Fruit fly (Drosophila melanogaster) whole organism, embryonic: ENCODE data around the gene Tom40.
A peak's percentile ranks its signal among the peaks of the same experiment; 100 is the strongest.

ENCODE experiments used
- Abd-B ChIP-seq: fragments of 200-800 bp; sonication (Bioruptor generic); optimal IDR thresholded peaks from 2 replicates; lab custom pipeline; 2018; ENCODE audit warnings: missing biosample characterization, mild to moderate bottlenecking, missing genetic modification characterization, moderate library complexity
- Aef1 ChIP-seq: fragments of 200-800 bp; sonication (Bioruptor generic); IDR thresholded peaks from 3 replicates; pipeline ENCODE4 v1.3.6; 2022; ENCODE audit warnings: missing biosample characterization, missing genetic modification characterization
- CG10147 ChIP-seq: fragments of 200-800 bp; sonication (Bioruptor generic); optimal IDR thresholded peaks from 2 replicates; lab custom pipeline; 2019; ENCODE audit warnings: missing biosample characterization, mild to moderate bottlenecking, missing genetic modification characterization, moderate library complexity
- CG10959 ChIP-seq: fragments of 200-800 bp; sonication (Bioruptor generic); IDR thresholded peaks from 2 replicates; pipeline ENCODE4 v1.3.6; 2022; ENCODE audit warnings: missing biosample characterization, missing genetic modification characterization
- CG12769 ChIP-seq: fragments of 200-800 bp; sonication (Bioruptor generic); optimal IDR thresholded peaks from 2 replicates; lab custom pipeline; 2019; ENCODE audit warnings: missing biosample characterization, mild to moderate bottlenecking, missing genetic modification characterization, moderate library complexity
- CG1602 ChIP-seq: fragments of 200-800 bp; sonication (Bioruptor generic); optimal IDR thresholded peaks from 3 replicates; lab custom pipeline; 2016; ENCODE audit warnings: missing biosample characterization, missing genetic modification characterization
- CG1647 ChIP-seq: fragments of 200-800 bp; sonication (Bioruptor generic); optimal IDR thresholded peaks from 3 replicates; lab custom pipeline; 2016; ENCODE audit warnings: missing biosample characterization, missing genetic modification characterization
- CG17359 ChIP-seq: fragments of 200-800 bp; sonication (Bioruptor generic); optimal IDR thresholded peaks from 3 replicates; lab custom pipeline; 2018; ENCODE audit warnings: missing biosample characterization, mild to moderate bottlenecking, missing genetic modification characterization, moderate library complexity
- CG17361 ChIP-seq: fragments of 200-800 bp; sonication (Bioruptor generic); IDR thresholded peaks from 3 replicates; pipeline ENCODE4 v1.3.6; 2022; ENCODE audit warnings: missing biosample characterization, missing genetic modification characterization
- CG18011 ChIP-seq: fragments of 200-800 bp; sonication (Bioruptor generic); optimal IDR thresholded peaks from 2 replicates; lab custom pipeline; 2017; ENCODE audit warnings: missing biosample characterization, missing genetic modification characterization, mild to moderate bottlenecking, moderate library complexity, missing genotype
- CG2116 ChIP-seq: fragments of 200-800 bp; sonication (Bioruptor generic); optimal IDR thresholded peaks from 3 replicates; lab custom pipeline; 2018; ENCODE audit warnings: missing biosample characterization, mild to moderate bottlenecking, missing genetic modification characterization
- CG2202 ChIP-seq: fragments of 200-800 bp; sonication (Bioruptor generic); optimal IDR thresholded peaks from 2 replicates; lab custom pipeline; 2018; ENCODE audit warnings: missing biosample characterization, mild to moderate bottlenecking, missing genetic modification characterization
- CG4282 ChIP-seq: fragments of 200-800 bp; sonication (Bioruptor generic); optimal IDR thresholded peaks from 2 replicates; lab custom pipeline; 2016; ENCODE audit warnings: missing biosample characterization, missing genetic modification characterization
- CG4360 ChIP-seq: fragments of 200-800 bp; sonication (Bioruptor generic); IDR thresholded peaks from 2 replicates; pipeline ENCODE4 v1.3.6; 2022; ENCODE audit warnings: missing biosample characterization, missing genetic modification characterization
- CG5180 ChIP-seq: fragments of 200-800 bp; sonication (Bioruptor generic); optimal IDR thresholded peaks from 3 replicates; lab custom pipeline; 2017; ENCODE audit warnings: missing biosample characterization, missing genetic modification characterization, mild to moderate bottlenecking, moderate library complexity, missing genetic modification reagents
- CG6272 ChIP-seq: fragments of 200-800 bp; sonication (Bioruptor generic); IDR thresholded peaks from 2 replicates; pipeline ENCODE4 v1.3.6; 2022; ENCODE audit warnings: missing biosample characterization, missing genetic modification characterization
- CG6654 ChIP-seq: fragments of 200-800 bp; sonication (Bioruptor generic); optimal IDR thresholded peaks from 2 replicates; lab custom pipeline; 2017; ENCODE audit warnings: missing biosample characterization, mild to moderate bottlenecking, missing genetic modification characterization
- CG6791 ChIP-seq: fragments of 200-800 bp; sonication (Bioruptor generic); IDR thresholded peaks from 3 replicates; pipeline ENCODE4 v1.3.6; 2022; ENCODE audit warnings: missing biosample characterization, missing genetic modification characterization; ENCODE audit not compliant: partially characterized antibody
- CG7271 ChIP-seq: fragments of 200-800 bp; sonication (Bioruptor generic); optimal IDR thresholded peaks from 2 replicates; lab custom pipeline; 2018; ENCODE audit warnings: missing biosample characterization, mild to moderate bottlenecking, missing genetic modification characterization, moderate library complexity
- CG9215 ChIP-seq: fragments of 200-800 bp; sonication (Bioruptor generic); IDR thresholded peaks from 2 replicates; pipeline ENCODE4 v1.3.6; 2022; ENCODE audit warnings: missing biosample characterization, missing genetic modification characterization
- Chrac-16 ChIP-seq: fragments of 200-800 bp; sonication (Bioruptor generic); optimal IDR thresholded peaks from 3 replicates; lab custom pipeline; 2016; ENCODE audit warnings: missing biosample characterization, missing genetic modification characterization
- Elba2 ChIP-seq: fragments of 200-800 bp; sonication (Bioruptor generic); optimal IDR thresholded peaks from 3 replicates; lab custom pipeline; 2016; ENCODE audit warnings: missing biosample characterization, missing genetic modification characterization
- Fer3 ChIP-seq: fragments of 200-800 bp; sonication (Bioruptor generic); optimal IDR thresholded peaks from 2 replicates; lab custom pipeline; 2018; ENCODE audit warnings: missing biosample characterization, mild to moderate bottlenecking, missing genetic modification characterization, moderate library complexity
- GATAe ChIP-seq: fragments of 200-800 bp; sonication (Bioruptor generic); conservative IDR thresholded peaks from 2 replicates; pipeline ENCODE4 v1.3.6; 2022; ENCODE audit warnings: missing biosample characterization, missing genetic modification characterization
- Hr78 ChIP-seq, 2 experiments: fragments of 200-800 bp in 1 of 2; fragments of >200 bp in 1 of 2; sonication (Bioruptor generic) in 1 of 2; optimal IDR thresholded peaks; 2 replicates each; lab custom pipeline; 2017 to 2019; ENCODE audit warnings: missing biosample characterization in 2 of 2, missing genetic modification characterization in 2 of 2, mild to moderate bottlenecking in 1 of 2, moderate library complexity in 1 of 2
- Hsf ChIP-seq: fragments of 200-800 bp; sonication (Bioruptor generic); optimal IDR thresholded peaks from 3 replicates; lab custom pipeline; 2016; ENCODE audit warnings: missing biosample characterization, missing genetic modification characterization
- MESR4 ChIP-seq: fragments of 200-800 bp; sonication (Bioruptor generic); optimal IDR thresholded peaks from 2 replicates; lab custom pipeline; 2018; ENCODE audit warnings: missing biosample characterization, mild to moderate bottlenecking, missing genetic modification characterization, moderate library complexity
- Mes4 ChIP-seq: fragments of 200-800 bp; sonication (Bioruptor generic); optimal IDR thresholded peaks from 2 replicates; lab custom pipeline; 2016; ENCODE audit warnings: missing biosample characterization, missing genetic modification characterization
- Opbp ChIP-seq: fragments of 200-800 bp; sonication (Bioruptor generic); IDR thresholded peaks from 3 replicates; pipeline ENCODE4 v1.3.6; 2022; ENCODE audit warnings: missing biosample characterization, missing genetic modification characterization; ENCODE audit not compliant: partially characterized antibody
- Side ChIP-seq: fragments of 200-800 bp; sonication (Bioruptor generic); optimal IDR thresholded peaks from 2 replicates; lab custom pipeline; 2016; ENCODE audit warnings: missing biosample characterization, missing genetic modification characterization
- Sry-δ ChIP-seq: fragments of 200-800 bp; sonication (Bioruptor generic); optimal IDR thresholded peaks from 2 replicates; lab custom pipeline; 2016; ENCODE audit warnings: missing biosample characterization, missing genetic modification characterization
- TFAM ChIP-seq: fragments of 200-800 bp; sonication (Bioruptor generic); optimal IDR thresholded peaks from 2 replicates; lab custom pipeline; 2017; ENCODE audit warnings: missing biosample characterization, missing genetic modification characterization, inconsistent platforms
- ac ChIP-seq: fragments of 200-800 bp; sonication (Bioruptor generic); optimal IDR thresholded peaks from 3 replicates; lab custom pipeline; 2017; ENCODE audit warnings: missing biosample characterization, mild to moderate bottlenecking, missing genetic modification characterization
- cato ChIP-seq: fragments of 200-800 bp; sonication (Bioruptor generic); optimal IDR thresholded peaks from 2 replicates; lab custom pipeline; 2016; ENCODE audit warnings: missing biosample characterization, missing genetic modification characterization, borderline replicate concordance
- caup ChIP-seq: fragments of 200-800 bp; sonication (Bioruptor generic); optimal IDR thresholded peaks from 3 replicates; lab custom pipeline; 2017; ENCODE audit warnings: missing biosample characterization, mild to moderate bottlenecking, missing genetic modification characterization, moderate library complexity; ENCODE audit not compliant: severe bottlenecking
- crc ChIP-seq: fragments of 200-800 bp; sonication (Bioruptor generic); optimal IDR thresholded peaks from 2 replicates; lab custom pipeline; 2016; ENCODE audit warnings: missing biosample characterization, missing genetic modification characterization
- dati ChIP-seq: fragments of 200-800 bp; sonication (Bioruptor generic); IDR thresholded peaks from 2 replicates; pipeline ENCODE4 v1.3.6; 2022; ENCODE audit warnings: missing biosample characterization, missing genetic modification characterization
- fd3F ChIP-seq: fragments of 200-800 bp; sonication (Bioruptor generic); optimal IDR thresholded peaks from 2 replicates; lab custom pipeline; 2018; ENCODE audit warnings: missing biosample characterization, mild to moderate bottlenecking, missing genetic modification characterization, moderate library complexity
- gem ChIP-seq: fragments of 200-800 bp; sonication (Bioruptor generic); optimal IDR thresholded peaks from 2 replicates; lab custom pipeline; 2019; ENCODE audit warnings: missing biosample characterization, mild to moderate bottlenecking, missing genetic modification characterization, moderate library complexity
- gsb ChIP-seq: fragments of 200-800 bp; sonication (Bioruptor generic); IDR thresholded peaks from 2 replicates; pipeline ENCODE4 v1.3.6; 2022; ENCODE audit warnings: missing biosample characterization, missing genetic modification characterization
- hb ChIP-seq: fragments of 200-800 bp; sonication (Bioruptor generic); IDR thresholded peaks from 3 replicates; pipeline ENCODE4 v1.3.6; 2022; ENCODE audit warnings: missing biosample characterization, missing genetic modification characterization; ENCODE audit not compliant: partially characterized antibody
- jumu ChIP-seq: fragments of 200-800 bp; sonication (Bioruptor generic); optimal IDR thresholded peaks from 3 replicates; lab custom pipeline; 2016; ENCODE audit warnings: missing biosample characterization, missing genetic modification characterization
- ken ChIP-seq: fragments of 200-800 bp; sonication (Bioruptor generic); IDR thresholded peaks from 3 replicates; pipeline ENCODE4 v1.3.6; 2022; ENCODE audit warnings: missing biosample characterization, missing genetic modification characterization
- nerfin-1 ChIP-seq: fragments of 200-800 bp; sonication (Bioruptor generic); optimal IDR thresholded peaks from 3 replicates; lab custom pipeline; 2019; ENCODE audit warnings: missing biosample characterization, mild to moderate bottlenecking, missing genetic modification characterization, moderate library complexity
- onecut ChIP-seq: fragments of 200-800 bp; sonication (Bioruptor generic); IDR thresholded peaks from 2 replicates; pipeline ENCODE4 v1.3.6; 2022; ENCODE audit warnings: missing biosample characterization, missing genetic modification characterization
- ttk ChIP-seq: fragments of 200-800 bp; sonication (Bioruptor generic); IDR thresholded peaks from 2 replicates; pipeline ENCODE4 v2.1.2; 2022; ENCODE audit warnings: missing biosample characterization, missing genetic modification characterization
- vnd ChIP-seq: fragments of 200-800 bp; sonication (Bioruptor generic); IDR thresholded peaks from 3 replicates; pipeline ENCODE4 v1.3.6; 2022; ENCODE audit warnings: missing biosample characterization, missing genetic modification characterization; ENCODE audit not compliant: partially characterized antibody
- wor ChIP-seq: fragments of 200-800 bp; sonication (Bioruptor generic); IDR thresholded peaks from 2 replicates; pipeline ENCODE4 v1.3.6; 2022; ENCODE audit warnings: missing biosample characterization, missing genetic modification characterization

The Tom40 gene

DNA sequence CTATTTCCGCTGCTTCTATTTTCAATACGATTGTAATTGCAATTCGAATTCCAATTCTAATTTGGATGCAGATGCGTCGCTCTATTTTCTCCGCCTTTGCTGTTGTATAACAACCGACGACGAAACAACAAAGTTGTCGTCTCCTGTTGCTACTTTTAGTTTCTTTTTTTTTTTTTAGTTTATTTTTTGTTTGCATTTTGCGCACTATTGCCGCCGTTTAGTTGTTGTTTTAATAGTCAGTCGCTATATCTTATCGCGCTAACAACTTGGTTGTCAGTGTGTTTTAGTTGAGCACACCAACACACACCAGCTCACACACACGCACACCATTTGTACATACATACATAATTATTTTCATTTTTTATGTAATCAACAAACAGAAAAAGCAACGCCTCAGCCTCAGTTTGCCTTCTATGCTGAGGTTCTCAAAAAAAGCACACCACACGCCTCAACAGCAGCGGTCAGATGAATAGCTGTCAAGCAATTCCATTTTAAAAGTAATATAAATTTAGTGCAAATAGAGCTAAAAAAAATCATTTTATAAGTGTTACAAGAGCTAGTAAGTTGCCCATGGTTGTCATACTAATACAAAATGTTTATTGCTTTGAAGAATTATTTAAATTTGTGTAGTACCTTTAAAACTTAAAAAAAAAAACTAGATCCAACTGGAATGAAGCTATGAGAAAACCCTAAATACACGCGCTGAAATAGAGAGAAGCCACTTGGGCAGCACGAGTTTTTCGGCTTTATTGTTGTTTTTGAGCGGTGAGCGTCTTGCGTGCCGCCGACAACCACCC is 35.2 kb upstream of the Tom40 start:
- TF ChIP-seq Hr78 (GFP tag; optimal IDR thresholded peaks at IDR 0.05; lab: Kevin White, UChicago): no peak
- no peak for TF ChIP-seq cato (GFP tag; lab: Kevin White, UChicago)
- peak; percentile 58 for TF ChIP-seq CG12769
- TF ChIP-seq GATAe (GFP tag; lab: Robert Waterston, UW): 0 out of 2 replicates have a peak, but pooled peaks have one; percentile 40
- no peak for TF ChIP-seq MESR4 (GFP tag; lab: Kevin White, UChicago)
- peak; percentile 42 for TF ChIP-seq CG1602 (GFP tag; lab: Kevin White, UChicago)
- peak; percentile 82 for TF ChIP-seq caup
- no peak for TF ChIP-seq hb (GFP tag; lab: Robert Waterston, UW)
- peak; percentile 29 for TF ChIP-seq Abd-B (GFP tag; lab: Kevin White, UChicago)
- peak; percentile 94 for TF ChIP-seq gem (tag; lab: Kevin White, UChicago)
- TF ChIP-seq CG17359: peak; percentile 79
- TF ChIP-seq CG4360 (GFP tag; lab: Robert Waterston, UW): no peak
- no peak for TF ChIP-seq CG4282
- TF ChIP-seq fd3F (GFP tag; lab: Kevin White, UChicago): peak; percentile 74
- peak; percentile 68 for TF ChIP-seq CG9215 (GFP tag; lab: Robert Waterston, UW)
- peak; percentile 21 for TF ChIP-seq Side (GFP tag; lab: Kevin White, UChicago)
- TF ChIP-seq CG5180: peak; percentile 61
- peak; percentile 1 for TF ChIP-seq CG6654 (GFP tag; lab: Kevin White, UChicago)
- TF ChIP-seq CG1647 (GFP tag; lab: Kevin White, UChicago): peak; percentile 9
- peak; percentile 19 for TF ChIP-seq CG2116 (GFP tag; lab: Kevin White, UChicago)
- TF ChIP-seq onecut (GFP tag; lab: Robert Waterston, UW): peak; percentile 32; the same call in 1 of the 2 replicates
- no peak for TF ChIP-seq dati (GFP tag; lab: Robert Waterston, UW)
- TF ChIP-seq ttk: peak; percentile 29
- TF ChIP-seq jumu (GFP tag; lab: Kevin White, UChicago): peak; percentile 19
- no peak for TF ChIP-seq vnd
- TF ChIP-seq crc (GFP tag; lab: Kevin White, UChicago): no peak
- TF ChIP-seq CG6272: no peak
- peak; percentile 82 for TF ChIP-seq CG17361 (GFP tag; lab: Robert Waterston, UW)
- TF ChIP-seq CG7271 (tag; lab: Kevin White, UChicago): no peak
- no peak for TF ChIP-seq TFAM (GFP tag; lab: Kevin White, UChicago)
- peak; percentile 63 for TF ChIP-seq nerfin-1 (tag; lab: Kevin White, UChicago)
- peak; percentile 87 for TF ChIP-seq Fer3 (tag; lab: Kevin White, UChicago)
- TF ChIP-seq CG2202 (tag; lab: Kevin White, UChicago): no peak
- peak; percentile 41 for TF ChIP-seq Mes4 (GFP tag; lab: Kevin White, UChicago)
- TF ChIP-seq gsb (GFP tag; lab: Robert Waterston, UW): peak; percentile 56
- peak; percentile 58 for TF ChIP-seq Hsf (GFP tag; lab: Kevin White, UChicago)
- peak; percentile 29; the same call in 1 of the 2 replicates for TF ChIP-seq wor (GFP tag; lab: Robert Waterston, UW)
- TF ChIP-seq CG10147 (GFP tag; lab: Kevin White, UChicago): peak; percentile 76
- no peak for TF ChIP-seq Opbp (GFP tag; lab: Robert Waterston, UW)
- TF ChIP-seq ac (GFP tag; lab: Kevin White, UChicago): no peak
- no peak for TF ChIP-seq Sry-δ
- peak; percentile 15 for TF ChIP-seq CG18011 (GFP tag; lab: Kevin White, UChicago)
- no peak for TF ChIP-seq CG10959
- no peak for TF ChIP-seq Elba2 (GFP tag; lab: Kevin White, UChicago)
- peak; percentile 37 for TF ChIP-seq Aef1 (GFP tag; lab: Robert Waterston, UW)
- TF ChIP-seq CG6791 (GFP tag; lab: Robert Waterston, UW): no peak
- no peak for TF ChIP-seq ken
- peak; percentile 52 for TF ChIP-seq Chrac-16 (GFP tag; lab: Kevin White, UChicago)
